Fruit fly (Drosophila melanogaster): ENCODE data around the gene NimC4.

The NimC4 gene

dm6 chr2L:14022130-14022735, 25.1 kb upstream of the NimC4 start (continued):
- TF ChIP-seq Sox102F (GFP tag; optimal IDR thresholded peaks at IDR 0.05): peak; percentile 97
- peak; percentile 44 for TF ChIP-seq CTCF (GFP tag; optimal IDR thresholded peaks at IDR 0.05)
- peak; percentile 91 for TF ChIP-seq CG6683 (GFP tag; optimal IDR thresholded peaks at IDR 0.05)
- TF ChIP-seq CG17802 (tag; optimal IDR thresholded peaks at IDR 0.05): peak; percentile 65
- peak; percentile 92 for TF ChIP-seq Dbx (GFP tag; IDR thresholded peaks at IDR 0.05)
- TF ChIP-seq pzg (GFP tag; optimal IDR thresholded peaks at IDR 0.05): no peak
- TF ChIP-seq Six4 (GFP tag; optimal IDR thresholded peaks at IDR 0.05): peak; percentile 72
- peak; percentile 93 for TF ChIP-seq CG14441 (GFP tag; IDR thresholded peaks at IDR 0.05)
- TF ChIP-seq Bteb2 (GFP tag; optimal IDR thresholded peaks at IDR 0.05): no peak
- TF ChIP-seq eve (GFP tag; optimal IDR thresholded peaks at IDR 0.05): peak in 1 of 2 experiments; percentile 58
- TF ChIP-seq CrebB (tag; optimal IDR thresholded peaks at IDR 0.05): peak; percentile 80
- peak; percentile 3 for TF ChIP-seq CG34376 (GFP tag; optimal IDR thresholded peaks at IDR 0.05)
- no peak for TF ChIP-seq lbe (GFP tag; optimal IDR thresholded peaks at IDR 0.05)
- TF ChIP-seq CG8290 (GFP tag; optimal IDR thresholded peaks at IDR 0.05): peak; percentile 62
- TF ChIP-seq CG8290 (tag; optimal IDR thresholded peaks at IDR 0.05): peak in 1 of 2 experiments; percentile 93
- peak; percentile 87 for TF ChIP-seq CG12104 (GFP tag; optimal IDR thresholded peaks at IDR 0.05)
- TF ChIP-seq Drgx (GFP tag; IDR thresholded peaks at IDR 0.05): peak; percentile 95
- no peak for TF ChIP-seq NC2α (GFP tag; optimal IDR thresholded peaks at IDR 0.05)

dm6 chr2L:14023136-14024050, 24.0 kb upstream of the NimC4 start:
- TF ChIP-seq MESR4 (GFP tag; optimal IDR thresholded peaks at IDR 0.05): no peak
- TF ChIP-seq grn (GFP tag; optimal IDR thresholded peaks at IDR 0.05): peak; percentile 4
- peak in 1 of 2 experiments; percentile 2 for TF ChIP-seq bsh (GFP tag; optimal IDR thresholded peaks at IDR 0.05)
- TF ChIP-seq CG1024 (GFP tag; IDR thresholded peaks at IDR 0.05): no peak
- TF ChIP-seq C15 (GFP tag; IDR thresholded peaks at IDR 0.05): no peak
- no peak for TF ChIP-seq shn (GFP tag; optimal IDR thresholded peaks at IDR 0.05)
- TF ChIP-seq CG2202 (tag; optimal IDR thresholded peaks at IDR 0.05): no peak
- TF ChIP-seq sens (GFP tag): no peak
- peak; percentile 30; the same call in 1 of the 2 replicates for TF ChIP-seq CG17328 (GFP tag; IDR thresholded peaks at IDR 0.05)
- TF ChIP-seq CG4404 (GFP tag; IDR thresholded peaks at IDR 0.05): no peak
- no peak for TF ChIP-seq Fer3 (tag; optimal IDR thresholded peaks at IDR 0.05)
- TF ChIP-seq odd (GFP tag; optimal IDR thresholded peaks at IDR 0.05): no peak
- peak; percentile 65 to 85 for TF ChIP-seq Trl (optimal IDR thresholded peaks at IDR 0.05)
- TF ChIP-seq Trl (GFP tag; optimal IDR thresholded peaks at IDR 0.05): no peak
- TF ChIP-seq nmo (GFP tag; optimal IDR thresholded peaks at IDR 0.05): peak; percentile 44
- no peak for TF ChIP-seq CG11695 (GFP tag; IDR thresholded peaks at IDR 0.05)
- no peak for TF ChIP-seq Hr3 (GFP tag; optimal IDR thresholded peaks at IDR 0.05)
- no peak for TF ChIP-seq CG8478 (optimal IDR thresholded peaks at IDR 0.05)
- no peak for TF ChIP-seq CG14014 (GFP tag; IDR thresholded peaks at IDR 0.05)
- TF ChIP-seq lab (GFP tag; optimal IDR thresholded peaks at IDR 0.05): no peak
- no peak for TF ChIP-seq CG8089 (GFP tag; optimal IDR thresholded peaks at IDR 0.05)
- no peak for TF ChIP-seq Rx (GFP tag; IDR thresholded peaks at IDR 0.05)
- no peak for TF ChIP-seq Lim3 (GFP tag; IDR thresholded peaks at IDR 0.05)
- TF ChIP-seq D19A (tag; optimal IDR thresholded peaks at IDR 0.05): peak; percentile 98
- no peak for TF ChIP-seq stwl (tag; optimal IDR thresholded peaks at IDR 0.05)
- TF ChIP-seq bbx (GFP tag; IDR thresholded peaks at IDR 0.05; ENCODE audit: partially characterized antibody): no peak
- TF ChIP-seq Six4 (GFP tag; optimal IDR thresholded peaks at IDR 0.05): no peak
- no peak for TF ChIP-seq Hmx (GFP tag; optimal IDR thresholded peaks at IDR 0.05)
- peak; percentile 56 for TF ChIP-seq esg (GFP tag; conservative IDR thresholded peaks at IDR 0.05)
- no peak for TF ChIP-seq CG8290 (GFP tag; optimal IDR thresholded peaks at IDR 0.05)
- peak in 1 of 2 experiments; percentile 23 for TF ChIP-seq CG8290 (tag; optimal IDR thresholded peaks at IDR 0.05)
- TF ChIP-seq tll (GFP tag; optimal IDR thresholded peaks at IDR 0.05): no peak
- no peak for TF ChIP-seq E2f2 (GFP tag; IDR thresholded peaks at IDR 0.05)
- TF ChIP-seq CG6854 (GFP tag; optimal IDR thresholded peaks at IDR 0.05): no peak
